Worm (Caenorhabditis elegans) whole organism, young adult: ENCODE results near the gene C34D4.2.

Source experiments
- C17E4.6 ChIP-seq: fragments of 200-800 bp; sonication (Bioruptor generic); IDR thresholded peaks from 2 replicates; pipeline ENCODE4 v1.3.6; 2022; ENCODE audit warnings: missing genetic modification reagents, missing genetic modification characterization, missing compliant biosample characterization
- F49E8.2 ChIP-seq: sonication (generic microtip); optimal IDR thresholded peaks from 3 replicates; lab custom pipeline; 2017; ENCODE audit warnings: missing genetic modification characterization, mild to moderate bottlenecking, missing compliant biosample characterization, antibody characterized with exemption, moderate library complexity; ENCODE audit not compliant: insufficient read depth
- T26A5.8 ChIP-seq: sonication (generic microtip); optimal IDR thresholded peaks from 2 replicates; lab custom pipeline; 2016; ENCODE audit warnings: missing genetic modification characterization, missing compliant biosample characterization
- Y53G8AR.9 ChIP-seq: fragments of 200-800 bp; sonication (Bioruptor generic); conservative IDR thresholded peaks from 2 replicates; pipeline ENCODE4 v1.3.6; 2022; ENCODE audit warnings: missing genetic modification reagents, missing genetic modification characterization, missing compliant biosample characterization
- ama-1 ChIP-seq, 3 experiments: fragments of 150-350 bp in 1 of 3; sonication (generic microtip) in 2 of 3; optimal IDR thresholded peaks; 2 replicates each; lab custom pipeline; 2014 to 2018; ENCODE audit warnings: missing biosample characterization in 2 of 3, missing genetic modification characterization in 2 of 3, missing genetic modification reagents in 2 of 3
- dpl-1 ChIP-seq: fragments of 150-350 bp; optimal IDR thresholded peaks from 2 replicates; lab custom pipeline; 2014; ENCODE audit warnings: missing biosample characterization, missing genetic modification reagents, missing genetic modification characterization
- lir-1 ChIP-seq: fragments of 200-800 bp; sonication (Bioruptor generic); conservative IDR thresholded peaks from 2 replicates; pipeline ENCODE4 v1.3.6; 2022; ENCODE audit warnings: missing genetic modification reagents, missing genetic modification characterization, missing compliant biosample characterization
- snpc-4 ChIP-seq, 5 experiments: fragments of 150-350 bp in 1 of 5; sonication (generic microtip) in 4 of 5; optimal IDR thresholded peaks; 2 replicates each; lab custom pipeline; 2014 to 2018; ENCODE audit warnings: missing genetic modification characterization in 5 of 5, missing biosample characterization in 3 of 5, antibody characterized with exemption in 2 of 5, mild to moderate bottlenecking in 2 of 5, missing compliant biosample characterization in 2 of 5, missing genotype in 2 of 5, moderate library complexity in 2 of 5, missing genetic modification reagents in 1 of 5

- no peak for TF ChIP-seq Y53G8AR.9 (GFP tag; lab: Robert Waterston, UW)
- no peak for TF ChIP-seq snpc-4 (GFP tag; optimal IDR thresholded peaks at IDR 0.05; lab: Kevin White, UChicago)
- TF ChIP-seq snpc-4 (tag; optimal IDR thresholded peaks at IDR 0.05; lab: Kevin White, UChicago) = no peak
- TF ChIP-seq T26A5.8 (tag; lab: Kevin White, UChicago) = no peak
- TF ChIP-seq ama-1 (optimal IDR thresholded peaks at IDR 0.05; lab: Kevin White, UChicago) = no peak
- no peak for TF ChIP-seq ama-1 (GFP tag; optimal IDR thresholded peaks at IDR 0.05; lab: Kevin White, UChicago)
- no peak for TF ChIP-seq dpl-1
- TF ChIP-seq F49E8.2 (tag; lab: Kevin White, UChicago) = no peak
- TF ChIP-seq C17E4.6 = no peak
- TF ChIP-seq lir-1 (GFP tag; lab: Robert Waterston, UW) = no peak
Observed at ce11 chrIV:7180304-7180703, 25.8 kb downstream of the C34D4.2 start, which contains the start of gene cest-10.
